Worm (Caenorhabditis elegans): Measurements from ENCODE around the gene vha-18.

ce11 chrV:8426210-8426609 is 12.9 kb upstream of the vha-18 start:
- no peak for TF ChIP-seq nhr-237 (tag; optimal IDR thresholded peaks at IDR 0.05)
- TF ChIP-seq nhr-12 (tag; optimal IDR thresholded peaks at IDR 0.05): no peak
- TF ChIP-seq lin-15B (tag; optimal IDR thresholded peaks at IDR 0.05): no peak
- no peak for TF ChIP-seq mdl-1 (tag; optimal IDR thresholded peaks at IDR 0.05)
- no peak for TF ChIP-seq C16A3.4 (tag; optimal IDR thresholded peaks at IDR 0.05)
- TF ChIP-seq sox-4 (tag; optimal IDR thresholded peaks at IDR 0.05): no peak

Measured in whole organism, L1 larva.